Fruit fly (Drosophila melanogaster) whole organism, prepupa: Measurements from ENCODE around the gene Vps26.

Experiments
- CG10669 ChIP-seq: fragments of 200-800 bp; sonication (Bioruptor generic); optimal IDR thresholded peaks from 3 replicates; lab custom pipeline; 2018; ENCODE audit warnings: missing biosample characterization, mild to moderate bottlenecking, missing genetic modification characterization, moderate library complexity
- CG32006 ChIP-seq: fragments of 200-800 bp; sonication (Bioruptor generic); optimal IDR thresholded peaks from 3 replicates; lab custom pipeline; 2017; ENCODE audit warnings: missing biosample characterization, mild to moderate bottlenecking, missing genetic modification characterization
- CG34406 ChIP-seq: fragments of 200-800 bp; sonication (Bioruptor generic); optimal IDR thresholded peaks from 3 replicates; lab custom pipeline; 2016; ENCODE audit warnings: missing biosample characterization, missing genetic modification characterization
- CG3919 ChIP-seq: fragments of 200-800 bp; sonication (Bioruptor generic); optimal IDR thresholded peaks from 3 replicates; lab custom pipeline; 2016; ENCODE audit warnings: missing biosample characterization, missing genetic modification characterization
- CG6276 ChIP-seq: fragments of 200-800 bp; sonication (Bioruptor generic); optimal IDR thresholded peaks from 2 replicates; lab custom pipeline; 2017; ENCODE audit warnings: missing biosample characterization, mild to moderate bottlenecking, missing genetic modification characterization
- CG8319 ChIP-seq: fragments of 200-800 bp; sonication (Bioruptor generic); optimal IDR thresholded peaks from 3 replicates; lab custom pipeline; 2016; ENCODE audit warnings: missing biosample characterization, missing genetic modification characterization
- Hr39 ChIP-seq: fragments of 200-800 bp; sonication (Bioruptor generic); optimal IDR thresholded peaks from 2 replicates; lab custom pipeline; 2016; ENCODE audit warnings: missing biosample characterization, missing genetic modification characterization
- Hr4 ChIP-seq: fragments of 200-800 bp; sonication (Bioruptor generic); optimal IDR thresholded peaks from 3 replicates; lab custom pipeline; 2016; ENCODE audit warnings: missing biosample characterization, missing genetic modification characterization
- Sox15 ChIP-seq: fragments of 200-800 bp; sonication (Bioruptor generic); optimal IDR thresholded peaks from 3 replicates; lab custom pipeline; 2016; ENCODE audit warnings: missing biosample characterization, missing genetic modification characterization
- pdm3 ChIP-seq: fragments of 200-800 bp; sonication (Bioruptor generic); optimal IDR thresholded peaks from 3 replicates; lab custom pipeline; 2016; ENCODE audit warnings: missing biosample characterization, missing genetic modification characterization

DNA sequence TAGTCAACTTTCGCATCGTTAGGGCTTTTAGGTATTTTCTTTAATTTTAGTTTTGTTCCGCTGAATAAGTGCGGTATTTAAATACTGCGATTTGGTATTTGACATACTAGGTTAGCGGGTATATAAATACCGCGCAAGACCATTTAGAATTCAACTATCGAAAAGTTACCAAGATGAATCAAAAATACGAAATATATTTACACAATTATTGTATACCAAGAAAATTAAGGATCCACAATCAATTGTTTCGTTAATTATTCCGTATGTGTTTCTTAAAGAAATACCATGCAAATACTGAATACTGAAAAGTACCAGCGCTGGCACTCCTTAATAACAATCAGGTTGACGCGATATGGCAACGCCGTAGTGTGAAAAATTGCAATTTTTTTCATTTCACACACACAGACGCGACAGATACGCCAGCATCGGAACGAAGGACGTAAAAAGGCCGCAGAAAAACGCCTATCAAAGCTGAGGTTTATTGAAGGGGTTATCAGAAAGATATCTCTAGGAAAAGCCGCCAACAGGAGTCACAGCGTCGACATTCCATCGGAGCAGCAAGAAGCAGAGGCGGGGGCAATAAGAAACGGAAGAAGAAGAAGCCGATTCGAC lies at the start of gene Vps26, which contains the start of gene Pgam5:
- TF ChIP-seq Hr39 (GFP tag; lab: Kevin White, UChicago) (no peak), Hr4 (GFP tag; lab: Kevin White, UChicago) (no peak), CG34406 (GFP tag; lab: Kevin White, UChicago) (no peak), CG32006 (no peak), CG10669 (no peak), Sox15 (GFP tag; lab: Kevin White, UChicago) (no peak), pdm3 (GFP tag; lab: Kevin White, UChicago) (no peak), CG8319 (no peak), CG6276 (GFP tag; lab: Kevin White, UChicago) (no peak), CG3919 (GFP tag; lab: Kevin White, UChicago) (no peak)
